Fruit fly (Drosophila melanogaster) whole organism, embryonic: ENCODE measurements around the gene p23.
A peak's percentile ranks its signal among the peaks of the same experiment; 100 is the strongest.

Source experiments
- Asciz ChIP-seq: fragments of 200-800 bp; sonication (Bioruptor generic); optimal IDR thresholded peaks from 2 replicates; lab custom pipeline; 2017; ENCODE audit warnings: missing biosample characterization, mild to moderate bottlenecking, missing genetic modification characterization, missing genetic modification reagents
- CG10462 ChIP-seq: fragments of 200-800 bp; sonication (Bioruptor generic); optimal IDR thresholded peaks from 2 replicates; lab custom pipeline; 2016; ENCODE audit warnings: missing biosample characterization, missing genetic modification characterization
- CG10654 ChIP-seq: fragments of 200-800 bp; sonication (Bioruptor generic); optimal IDR thresholded peaks from 2 replicates; lab custom pipeline; 2016; ENCODE audit warnings: missing biosample characterization, missing genetic modification characterization
- CG11085 ChIP-seq: fragments of 200-800 bp; sonication (Bioruptor generic); IDR thresholded peaks from 2 replicates; pipeline ENCODE4 v1.3.6; 2022; ENCODE audit warnings: missing biosample characterization, missing genetic modification characterization
- CG11093 ChIP-seq: fragments of 200-800 bp; sonication (Bioruptor generic); IDR thresholded peaks from 3 replicates; pipeline ENCODE4 v1.3.6; 2022; ENCODE audit warnings: missing biosample characterization, missing genetic modification characterization
- CG11504 ChIP-seq: fragments of 200-800 bp; sonication (Bioruptor generic); optimal IDR thresholded peaks from 3 replicates; lab custom pipeline; 2019; ENCODE audit warnings: missing biosample characterization, mild to moderate bottlenecking, missing genetic modification characterization, moderate library complexity
- CG1233 ChIP-seq: fragments of 200-800 bp; sonication (Bioruptor generic); optimal IDR thresholded peaks from 4 replicates; lab custom pipeline; 2018; ENCODE audit warnings: missing biosample characterization, mild to moderate bottlenecking, missing genetic modification characterization
- CG13424 ChIP-seq: fragments of 200-800 bp; sonication (Bioruptor generic); optimal IDR thresholded peaks from 2 replicates; lab custom pipeline; 2019; ENCODE audit warnings: missing biosample characterization, mild to moderate bottlenecking, missing genetic modification characterization, moderate library complexity
- CG17568 ChIP-seq: fragments of 200-800 bp; sonication (Bioruptor generic); optimal IDR thresholded peaks from 2 replicates; lab custom pipeline; 2018; ENCODE audit warnings: missing biosample characterization, mild to moderate bottlenecking, missing genetic modification characterization, moderate library complexity
- CG17912 ChIP-seq: fragments of 200-800 bp; sonication (Bioruptor generic); optimal IDR thresholded peaks from 2 replicates; lab custom pipeline; 2018; ENCODE audit warnings: missing biosample characterization, mild to moderate bottlenecking, missing genetic modification characterization
- CG18262 ChIP-seq: fragments of 200-800 bp; optimal IDR thresholded peaks from 3 replicates; lab custom pipeline; 2019; ENCODE audit warnings: missing biosample characterization, mild to moderate bottlenecking, missing genetic modification characterization, moderate library complexity
- CG31365 ChIP-seq: fragments of 200-800 bp; sonication (Bioruptor generic); optimal IDR thresholded peaks from 2 replicates; lab custom pipeline; 2018; ENCODE audit warnings: missing biosample characterization, mild to moderate bottlenecking, missing genetic modification characterization
- CG31441 ChIP-seq: fragments of 200-800 bp; sonication (Bioruptor generic); IDR thresholded peaks from 2 replicates; pipeline ENCODE4 v1.3.6; 2022; ENCODE audit warnings: missing biosample characterization, missing genetic modification characterization
- CG34422 ChIP-seq: fragments of 200-800 bp; sonication (Bioruptor generic); IDR thresholded peaks from 3 replicates; pipeline ENCODE4 v1.3.6; 2022; ENCODE audit warnings: missing biosample characterization, missing genetic modification characterization
- CG4360 ChIP-seq: fragments of 200-800 bp; sonication (Bioruptor generic); IDR thresholded peaks from 2 replicates; pipeline ENCODE4 v1.3.6; 2022; ENCODE audit warnings: missing biosample characterization, missing genetic modification characterization
- CG4707 ChIP-seq: fragments of 200-800 bp; sonication (Bioruptor generic); optimal IDR thresholded peaks from 2 replicates; lab custom pipeline; 2018; ENCODE audit warnings: missing biosample characterization, mild to moderate bottlenecking, missing genetic modification characterization, moderate library complexity
- CG5180 ChIP-seq: fragments of 200-800 bp; sonication (Bioruptor generic); optimal IDR thresholded peaks from 3 replicates; lab custom pipeline; 2017; ENCODE audit warnings: missing biosample characterization, missing genetic modification characterization, mild to moderate bottlenecking, moderate library complexity, missing genetic modification reagents
- CG6254 ChIP-seq: fragments of 200-800 bp; sonication (Bioruptor generic); optimal IDR thresholded peaks from 3 replicates; lab custom pipeline; 2017; ENCODE audit warnings: mild to moderate bottlenecking, missing biosample characterization, missing genetic modification reagents, missing genetic modification characterization
- CG7839 ChIP-seq: fragments of 200-800 bp; sonication (Bioruptor generic); optimal IDR thresholded peaks from 3 replicates; lab custom pipeline; 2018; ENCODE audit warnings: missing biosample characterization, mild to moderate bottlenecking, missing genetic modification characterization, moderate library complexity
- CG8281 ChIP-seq: fragments of 200-800 bp; sonication (Bioruptor generic); optimal IDR thresholded peaks from 2 replicates; lab custom pipeline; 2018; ENCODE audit warnings: missing biosample characterization, mild to moderate bottlenecking, missing genetic modification characterization, moderate library complexity
- CG9797 ChIP-seq: fragments of 200-800 bp; sonication (Bioruptor generic); optimal IDR thresholded peaks from 3 replicates; lab custom pipeline; 2018; ENCODE audit warnings: missing biosample characterization, mild to moderate bottlenecking, missing genetic modification characterization
- CrebB ChIP-seq: fragments of 200-800 bp; sonication (Bioruptor generic); optimal IDR thresholded peaks from 3 replicates; lab custom pipeline; 2018; ENCODE audit warnings: missing biosample characterization, mild to moderate bottlenecking, missing genetic modification characterization
- D19A ChIP-seq: fragments of 200-800 bp; optimal IDR thresholded peaks from 3 replicates; lab custom pipeline; 2019; ENCODE audit warnings: missing biosample characterization, mild to moderate bottlenecking, missing genetic modification characterization, moderate library complexity
- Dll ChIP-seq: fragments of 200-800 bp; sonication (Bioruptor generic); IDR thresholded peaks from 4 replicates; pipeline ENCODE4 v1.3.6; 2022; ENCODE audit warnings: missing biosample characterization, missing genetic modification characterization; ENCODE audit not compliant: partially characterized antibody
- Hey ChIP-seq: fragments of 200-800 bp; sonication (Bioruptor generic); optimal IDR thresholded peaks from 3 replicates; lab custom pipeline; 2018; ENCODE audit warnings: missing biosample characterization, mild to moderate bottlenecking, missing genetic modification characterization
- Hr78 ChIP-seq, 2 experiments: fragments of 200-800 bp in 1 of 2; fragments of >200 bp in 1 of 2; sonication (Bioruptor generic) in 1 of 2; optimal IDR thresholded peaks; 2 replicates each; lab custom pipeline; 2017 to 2019; ENCODE audit warnings: missing biosample characterization in 2 of 2, missing genetic modification characterization in 2 of 2, mild to moderate bottlenecking in 1 of 2, moderate library complexity in 1 of 2
- Mrtf ChIP-seq: fragments of 200-800 bp; sonication (Bioruptor generic); IDR thresholded peaks from 3 replicates; pipeline ENCODE4 v1.3.6; 2022; ENCODE audit warnings: missing biosample characterization, missing genetic modification characterization
- NC2β ChIP-seq: fragments of 200-800 bp; sonication (Bioruptor generic); optimal IDR thresholded peaks from 2 replicates; lab custom pipeline; 2016; ENCODE audit warnings: missing biosample characterization, missing genetic modification characterization
- Neu2 ChIP-seq: fragments of 200-800 bp; sonication (Bioruptor generic); optimal IDR thresholded peaks from 3 replicates; lab custom pipeline; 2016; ENCODE audit warnings: missing biosample characterization, missing genetic modification characterization, borderline replicate concordance
- Optix ChIP-seq: fragments of 200-800 bp; sonication (Bioruptor generic); IDR thresholded peaks from 3 replicates; pipeline ENCODE4 v1.3.6; 2022; ENCODE audit warnings: missing biosample characterization, missing genetic modification characterization
- Poxn ChIP-seq: fragments of 200-800 bp; sonication (Bioruptor generic); IDR thresholded peaks from 2 replicates; pipeline ENCODE4 v1.3.6; 2022; ENCODE audit warnings: missing biosample characterization, missing genetic modification characterization
- Side ChIP-seq: fragments of 200-800 bp; sonication (Bioruptor generic); optimal IDR thresholded peaks from 2 replicates; lab custom pipeline; 2016; ENCODE audit warnings: missing biosample characterization, missing genetic modification characterization
- Sry-δ ChIP-seq: fragments of 200-800 bp; sonication (Bioruptor generic); optimal IDR thresholded peaks from 2 replicates; lab custom pipeline; 2016; ENCODE audit warnings: missing biosample characterization, missing genetic modification characterization
- Vsx1 ChIP-seq: fragments of 200-800 bp; sonication (Bioruptor generic); optimal IDR thresholded peaks from 2 replicates; lab custom pipeline; 2017; ENCODE audit warnings: missing biosample characterization, mild to moderate bottlenecking, missing genetic modification characterization, missing genetic modification reagents
- al ChIP-seq: fragments of 200-800 bp; sonication (Bioruptor generic); IDR thresholded peaks from 2 replicates; pipeline ENCODE4 v1.3.6; 2022; ENCODE audit warnings: missing biosample characterization, missing genetic modification characterization
- ash1 ChIP-seq: fragments of 200-800 bp; sonication (Bioruptor generic); optimal IDR thresholded peaks from 2 replicates; lab custom pipeline; 2018; ENCODE audit warnings: missing biosample characterization, mild to moderate bottlenecking, missing genetic modification characterization
- bcd ChIP-seq: fragments of 200-800 bp; sonication (Bioruptor generic); optimal IDR thresholded peaks from 2 replicates; lab custom pipeline; 2017; ENCODE audit warnings: missing biosample characterization, mild to moderate bottlenecking, missing genetic modification characterization
- br ChIP-seq: fragments of >200 bp; optimal IDR thresholded peaks from 2 replicates; lab custom pipeline; 2017
- caup ChIP-seq: fragments of 200-800 bp; sonication (Bioruptor generic); optimal IDR thresholded peaks from 3 replicates; lab custom pipeline; 2017; ENCODE audit warnings: missing biosample characterization, mild to moderate bottlenecking, missing genetic modification characterization, moderate library complexity; ENCODE audit not compliant: severe bottlenecking
- da ChIP-seq: fragments of 200-800 bp; sonication (Bioruptor generic); optimal IDR thresholded peaks from 2 replicates; lab custom pipeline; 2016; ENCODE audit warnings: missing biosample characterization, missing genetic modification characterization
- dan ChIP-seq: fragments of 200-800 bp; sonication (Bioruptor generic); IDR thresholded peaks from 2 replicates; pipeline ENCODE4 v1.3.6; 2022; ENCODE audit warnings: missing biosample characterization, missing genetic modification characterization
- gcm ChIP-seq: fragments of 200-800 bp; sonication (Bioruptor generic); optimal IDR thresholded peaks from 2 replicates; lab custom pipeline; 2019; ENCODE audit warnings: missing biosample characterization, mild to moderate bottlenecking, missing genetic modification characterization, moderate library complexity
- grau ChIP-seq: fragments of 200-800 bp; optimal IDR thresholded peaks from 3 replicates; lab custom pipeline; 2019; ENCODE audit warnings: missing biosample characterization, mild to moderate bottlenecking, missing genetic modification characterization, moderate library complexity
- knrl ChIP-seq: fragments of 200-800 bp; sonication (Bioruptor generic); IDR thresholded peaks from 3 replicates; pipeline ENCODE4 v1.3.6; 2022; ENCODE audit warnings: missing biosample characterization, missing genetic modification characterization; ENCODE audit not compliant: partially characterized antibody
- lilli ChIP-seq: fragments of 200-800 bp; sonication (Bioruptor generic); optimal IDR thresholded peaks from 3 replicates; lab custom pipeline; 2016; ENCODE audit warnings: missing biosample characterization, missing genetic modification characterization
- lmd ChIP-seq: fragments of 200-800 bp; sonication (Bioruptor generic); IDR thresholded peaks from 2 replicates; pipeline ENCODE4 v1.3.6; 2022; ENCODE audit warnings: missing biosample characterization, missing genetic modification characterization
- stc ChIP-seq: fragments of 200-800 bp; sonication (Bioruptor generic); IDR thresholded peaks from 2 replicates; pipeline ENCODE4 v1.3.6; 2022; ENCODE audit warnings: missing biosample characterization, missing genetic modification characterization
- stwl ChIP-seq: fragments of 200-800 bp; sonication (Bioruptor generic); optimal IDR thresholded peaks from 3 replicates; lab custom pipeline; 2018; ENCODE audit warnings: missing biosample characterization, mild to moderate bottlenecking, missing genetic modification characterization, moderate library complexity
- tgo ChIP-seq: fragments of 200-800 bp; sonication (Bioruptor generic); IDR thresholded peaks from 3 replicates; pipeline ENCODE4 v1.3.6; 2022; ENCODE audit warnings: missing biosample characterization, missing genetic modification characterization
- tup ChIP-seq: fragments of 200-800 bp; sonication (Bioruptor generic); optimal IDR thresholded peaks from 2 replicates; lab custom pipeline; 2016; ENCODE audit warnings: missing biosample characterization, mild to moderate bottlenecking, missing genetic modification characterization, moderate library complexity

The p23 gene

dm6 chr3R:9705008-9705628 is 27.4 kb downstream of the p23 start, which contains the start of gene Unc-115a (continued):
- TF ChIP-seq CG1233 (GFP tag; lab: Kevin White, UChicago): peak; percentile 5
- TF ChIP-seq CG34422: no peak
- TF ChIP-seq CG11085 (GFP tag; lab: Robert Waterston, UW): no peak
- peak; percentile 86 for TF ChIP-seq Sry-δ
- no peak for TF ChIP-seq Mrtf (GFP tag; lab: Robert Waterston, UW)
- TF ChIP-seq da: peak; percentile 32
- TF ChIP-seq ash1 (GFP tag; lab: Kevin White, UChicago): no peak
- no peak for TF ChIP-seq tup
- peak; percentile 50 for TF ChIP-seq grau (tag; lab: Kevin White, UChicago)
- no peak for TF ChIP-seq Hey (tag; lab: Kevin White, UChicago)
- TF ChIP-seq CG31365 (tag; lab: Kevin White, UChicago): peak; percentile 42
- TF ChIP-seq gcm (GFP tag; lab: Kevin White, UChicago): peak; percentile 42
- peak; percentile 35 for TF ChIP-seq CG13424
- TF ChIP-seq stc (GFP tag; lab: Robert Waterston, UW): no peak
- no peak for TF ChIP-seq CG4360 (GFP tag; lab: Robert Waterston, UW)
- TF ChIP-seq D19A: peak; percentile 14
- peak; percentile 69 for TF ChIP-seq stwl (tag; lab: Kevin White, UChicago)
- TF ChIP-seq Optix: no peak
- peak; percentile 34 for TF ChIP-seq CG18262 (tag; lab: Kevin White, UChicago)
- TF ChIP-seq CG6254 (GFP tag; lab: Kevin White, UChicago): no peak
- TF ChIP-seq NC2β (GFP tag; lab: Kevin White, UChicago): peak; percentile 31
- TF ChIP-seq Asciz (GFP tag; lab: Kevin White, UChicago): no peak
- TF ChIP-seq lilli (GFP tag; lab: Kevin White, UChicago): peak; percentile 39
- TF ChIP-seq CG11093: 0 out of 3 replicates have a peak, but pooled peaks have one; percentile 12
- TF ChIP-seq CG5180 (GFP tag; lab: Kevin White, UChicago): no peak
- no peak for TF ChIP-seq CG11504 (tag; lab: Kevin White, UChicago)
- peak; percentile 84 for TF ChIP-seq CG9797 (GFP tag; lab: Kevin White, UChicago)
- no peak for TF ChIP-seq br (lab: Kevin White, UChicago)
- no peak for TF ChIP-seq CG31441 (GFP tag; lab: Robert Waterston, UW)
- TF ChIP-seq caup (GFP tag; lab: Kevin White, UChicago): peak; percentile 61
- TF ChIP-seq dan: no peak
- TF ChIP-seq lmd: no peak
- no peak for TF ChIP-seq CG17568
- no peak for TF ChIP-seq Hr78 (GFP tag; optimal IDR thresholded peaks at IDR 0.05; lab: Kevin White, UChicago)
- no peak for TF ChIP-seq CG10654 (GFP tag; lab: Kevin White, UChicago)
- no peak for TF ChIP-seq Vsx1 (GFP tag; lab: Kevin White, UChicago)
- TF ChIP-seq CG4707 (GFP tag; lab: Kevin White, UChicago): no peak
- no peak for TF ChIP-seq Dll
- peak; percentile 18 for TF ChIP-seq CrebB
- peak; percentile 29 for TF ChIP-seq bcd (GFP tag; lab: Kevin White, UChicago)
- no peak for TF ChIP-seq tgo (GFP tag; lab: Robert Waterston, UW)
- peak; percentile 44 for TF ChIP-seq Side (GFP tag; lab: Kevin White, UChicago)
- TF ChIP-seq CG17912 (GFP tag; lab: Kevin White, UChicago): peak; percentile 54
- TF ChIP-seq Neu2 (GFP tag; lab: Kevin White, UChicago): no peak
- peak; percentile 46 for TF ChIP-seq CG10462 (GFP tag; lab: Kevin White, UChicago)
- TF ChIP-seq CG7839 (tag; lab: Kevin White, UChicago): no peak
- no peak for TF ChIP-seq knrl
- TF ChIP-seq CG8281 (tag; lab: Kevin White, UChicago): no peak
- no peak for TF ChIP-seq Poxn
- TF ChIP-seq al (GFP tag; lab: Robert Waterston, UW): no peak
